Fruit fly (Drosophila melanogaster): ENCODE data around the gene CG9498.

The CG9498 gene

dm6 chr2L:6339010-6339897 is 11.6 kb downstream of the CG9498 start:
- no peak for TF ChIP-seq Sin3A (optimal IDR thresholded peaks at IDR 0.05)
- no peak for TF ChIP-seq ttk (optimal IDR thresholded peaks at IDR 0.05)
- no peak for TF ChIP-seq Myc (optimal IDR thresholded peaks at IDR 0.05)
- no peak for TF ChIP-seq insv (optimal IDR thresholded peaks at IDR 0.05)
- no peak for TF ChIP-seq psq (optimal IDR thresholded peaks at IDR 0.05)
- no peak for TF ChIP-seq h (optimal IDR thresholded peaks at IDR 0.05)

dm6 chr2L:6338367-6338975 is 12.4 kb downstream of the CG9498 start, which contains the start of the genes Pez and Cpr:
TSS of gene Pez (minus strand) at chr2L:6338671.
TSS of gene Cpr (plus strand) at chr2L:6338836.
- TF ChIP-seq psq (optimal IDR thresholded peaks at IDR 0.05) (no peak), Myc (optimal IDR thresholded peaks at IDR 0.05) (no peak), Sin3A (optimal IDR thresholded peaks at IDR 0.05) (no peak), h (optimal IDR thresholded peaks at IDR 0.05) (no peak), ttk (optimal IDR thresholded peaks at IDR 0.05) (no peak), insv (optimal IDR thresholded peaks at IDR 0.05) (no peak)

- TF ChIP-seq Myc (optimal IDR thresholded peaks at IDR 0.05) (no peak), insv (optimal IDR thresholded peaks at IDR 0.05) (no peak), h (optimal IDR thresholded peaks at IDR 0.05) (no peak), ttk (optimal IDR thresholded peaks at IDR 0.05) (no peak), psq (optimal IDR thresholded peaks at IDR 0.05) (no peak), Sin3A (optimal IDR thresholded peaks at IDR 0.05) (no peak)
Observed at dm6 chr2L:6337843-6338366, 12.9 kb downstream of the CG9498 start.

dm6 chr2L:6324386-6324744 is 26.5 kb downstream of the CG9498 start:
- TF ChIP-seq Sin3A (optimal IDR thresholded peaks at IDR 0.05) (no peak), insv (optimal IDR thresholded peaks at IDR 0.05) (no peak), h (optimal IDR thresholded peaks at IDR 0.05) (no peak), ttk (optimal IDR thresholded peaks at IDR 0.05) (no peak), Myc (optimal IDR thresholded peaks at IDR 0.05) (no peak), psq (optimal IDR thresholded peaks at IDR 0.05) (no peak)

- TF ChIP-seq insv (optimal IDR thresholded peaks at IDR 0.05) (no peak), ttk (optimal IDR thresholded peaks at IDR 0.05) (no peak), psq (optimal IDR thresholded peaks at IDR 0.05) (no peak), Myc (optimal IDR thresholded peaks at IDR 0.05) (no peak), Sin3A (optimal IDR thresholded peaks at IDR 0.05) (no peak), h (optimal IDR thresholded peaks at IDR 0.05) (no peak)
Observed at dm6 chr2L:6323536-6324385, 27.1 kb downstream of the CG9498 start, which contains the start of gene PDZ-GEF. TSS of gene PDZ-GEF (plus strand) at chr2L:6323767.

dm6 chr2L:6319068-6319467 is 31.8 kb downstream of the CG9498 start:
- no peak for TF ChIP-seq h (optimal IDR thresholded peaks at IDR 0.05)

dm6 chr2L:6309879-6310278 is 41.0 kb downstream of the CG9498 start:
- TF ChIP-seq insv (optimal IDR thresholded peaks at IDR 0.05) (no peak), ttk (optimal IDR thresholded peaks at IDR 0.05) (no peak), h (optimal IDR thresholded peaks at IDR 0.05) (no peak), psq (optimal IDR thresholded peaks at IDR 0.05) (no peak), Sin3A (optimal IDR thresholded peaks at IDR 0.05) (no peak), Myc (optimal IDR thresholded peaks at IDR 0.05) (no peak)

dm6 chr2L:6308651-6309050 is 42.2 kb downstream of the CG9498 start, which contains the start of the genes CG43922 and CG13984:
TSS of gene CG43922 (minus strand) at chr2L:6308751.
TSS of gene CG13984 (plus strand) at chr2L:6308819.
- TF ChIP-seq insv (optimal IDR thresholded peaks at IDR 0.05), result no peak
- TF ChIP-seq psq (optimal IDR thresholded peaks at IDR 0.05), result no peak
- no peak for TF ChIP-seq h (optimal IDR thresholded peaks at IDR 0.05)
- TF ChIP-seq Sin3A (optimal IDR thresholded peaks at IDR 0.05), result no peak
- TF ChIP-seq ttk (optimal IDR thresholded peaks at IDR 0.05), result no peak
- TF ChIP-seq Myc (optimal IDR thresholded peaks at IDR 0.05), result no peak

- TF ChIP-seq ttk (optimal IDR thresholded peaks at IDR 0.05) (no peak), Myc (optimal IDR thresholded peaks at IDR 0.05) (no peak), Sin3A (optimal IDR thresholded peaks at IDR 0.05) (no peak), insv (optimal IDR thresholded peaks at IDR 0.05) (no peak), h (optimal IDR thresholded peaks at IDR 0.05) (no peak)
Observed at dm6 chr2L:6306895-6307294, 43.9 kb downstream of the CG9498 start.

- TF ChIP-seq insv (optimal IDR thresholded peaks at IDR 0.05) (no peak), Myc (optimal IDR thresholded peaks at IDR 0.05) (no peak), ttk (optimal IDR thresholded peaks at IDR 0.05) (no peak), psq (optimal IDR thresholded peaks at IDR 0.05) (no peak)
Observed at dm6 chr2L:6301616-6302015, 49.2 kb downstream of the CG9498 start.

Measured in Kc167 (cell line).